Fruit fly (Drosophila melanogaster) whole organism, embryonic: ENCODE results near the gene CG16727.

ENCODE experiments used
- B-H2 ChIP-seq: fragments of 200-800 bp; sonication (Bioruptor generic); optimal IDR thresholded peaks from 2 replicates; lab custom pipeline; 2018; ENCODE audit warnings: missing biosample characterization, mild to moderate bottlenecking, missing genetic modification characterization
- Bgb ChIP-seq: fragments of 200-800 bp; sonication (Bioruptor generic); IDR thresholded peaks from 2 replicates; pipeline ENCODE4 v1.3.6; 2022; ENCODE audit warnings: missing biosample characterization, missing genetic modification characterization; ENCODE audit not compliant: partially characterized antibody
- Blimp-1 ChIP-seq: fragments of 200-800 bp; sonication (Bioruptor generic); optimal IDR thresholded peaks from 3 replicates; lab custom pipeline; 2018; ENCODE audit warnings: missing biosample characterization, missing genetic modification characterization, mild to moderate bottlenecking, moderate library complexity, missing genetic modification reagents
- BtbVII ChIP-seq: fragments of 200-800 bp; sonication (Bioruptor generic); optimal IDR thresholded peaks from 3 replicates; lab custom pipeline; 2017; ENCODE audit warnings: missing biosample characterization, mild to moderate bottlenecking, missing genetic modification characterization
- CG10654 ChIP-seq: fragments of 200-800 bp; sonication (Bioruptor generic); optimal IDR thresholded peaks from 2 replicates; lab custom pipeline; 2016; ENCODE audit warnings: missing biosample characterization, missing genetic modification characterization
- CG12744 ChIP-seq: fragments of 200-800 bp; sonication (Bioruptor generic); optimal IDR thresholded peaks from 2 replicates; lab custom pipeline; 2016; ENCODE audit warnings: missing biosample characterization, missing genetic modification characterization
- CG13624 ChIP-seq: fragments of 200-800 bp; sonication (Bioruptor generic); optimal IDR thresholded peaks from 2 replicates; lab custom pipeline; 2016; ENCODE audit warnings: missing biosample characterization, missing genetic modification characterization
- CG13775 ChIP-seq: fragments of 200-800 bp; sonication (Bioruptor generic); optimal IDR thresholded peaks from 3 replicates; lab custom pipeline; 2017; ENCODE audit warnings: missing biosample characterization, mild to moderate bottlenecking, missing genetic modification characterization
- CG15269 ChIP-seq: fragments of 200-800 bp; sonication (Bioruptor generic); optimal IDR thresholded peaks from 2 replicates; lab custom pipeline; 2018; ENCODE audit warnings: missing biosample characterization, mild to moderate bottlenecking, missing genetic modification characterization, moderate library complexity
- CG17568 ChIP-seq: fragments of 200-800 bp; sonication (Bioruptor generic); optimal IDR thresholded peaks from 2 replicates; lab custom pipeline; 2018; ENCODE audit warnings: missing biosample characterization, mild to moderate bottlenecking, missing genetic modification characterization, moderate library complexity
- CG31365 ChIP-seq: fragments of 200-800 bp; sonication (Bioruptor generic); optimal IDR thresholded peaks from 2 replicates; lab custom pipeline; 2018; ENCODE audit warnings: missing biosample characterization, mild to moderate bottlenecking, missing genetic modification characterization
- CG34224 ChIP-seq: fragments of 200-800 bp; sonication (Bioruptor generic); IDR thresholded peaks from 3 replicates; pipeline ENCODE4 v1.3.6; 2022; ENCODE audit warnings: missing biosample characterization, missing genetic modification characterization; ENCODE audit not compliant: partially characterized antibody
- CG3726 ChIP-seq: fragments of 200-800 bp; sonication (Bioruptor generic); IDR thresholded peaks from 3 replicates; pipeline ENCODE4, ENCODE4 v1.3.6; 2022; ENCODE audit warnings: missing biosample characterization, missing genetic modification characterization
- CG3995 ChIP-seq: fragments of 200-800 bp; sonication (Bioruptor generic); optimal IDR thresholded peaks from 3 replicates; lab custom pipeline; 2016; ENCODE audit warnings: missing biosample characterization, missing genetic modification characterization
- CG4404 ChIP-seq: fragments of 200-800 bp; sonication (Bioruptor generic); IDR thresholded peaks from 2 replicates; pipeline ENCODE4 v1.3.6; 2022; ENCODE audit warnings: missing biosample characterization, missing genetic modification characterization
- CG4707 ChIP-seq: fragments of 200-800 bp; sonication (Bioruptor generic); optimal IDR thresholded peaks from 2 replicates; lab custom pipeline; 2018; ENCODE audit warnings: missing biosample characterization, mild to moderate bottlenecking, missing genetic modification characterization, moderate library complexity
- CG6683 ChIP-seq: fragments of 200-800 bp; sonication (Bioruptor generic); optimal IDR thresholded peaks from 2 replicates; lab custom pipeline; 2017; ENCODE audit warnings: missing biosample characterization, mild to moderate bottlenecking, missing genetic modification characterization, missing genetic modification reagents
- CG6765 ChIP-seq: fragments of 200-800 bp; sonication (Bioruptor generic); optimal IDR thresholded peaks from 3 replicates; lab custom pipeline; 2017; ENCODE audit warnings: missing biosample characterization, mild to moderate bottlenecking, missing genetic modification characterization
- CG7786 ChIP-seq: fragments of 200-800 bp; sonication (Bioruptor generic); optimal IDR thresholded peaks from 2 replicates; lab custom pipeline; 2016; ENCODE audit warnings: missing biosample characterization, missing genetic modification characterization
- Dref ChIP-seq: fragments of 200-800 bp; sonication (Bioruptor generic); IDR thresholded peaks from 2 replicates; pipeline ENCODE4 v1.3.6; 2022; ENCODE audit warnings: missing biosample characterization, missing genetic modification characterization
- Fer3 ChIP-seq: fragments of 200-800 bp; sonication (Bioruptor generic); optimal IDR thresholded peaks from 2 replicates; lab custom pipeline; 2018; ENCODE audit warnings: missing biosample characterization, mild to moderate bottlenecking, missing genetic modification characterization, moderate library complexity
- Lhr ChIP-seq: fragments of 200-800 bp; sonication (Bioruptor generic); optimal IDR thresholded peaks from 3 replicates; lab custom pipeline; 2017; ENCODE audit warnings: mild to moderate bottlenecking, missing biosample characterization, missing genetic modification reagents, missing genetic modification characterization
- MBD-R2 ChIP-seq: fragments of 200-800 bp; sonication (Bioruptor generic); IDR thresholded peaks from 2 replicates; pipeline ENCODE4 v1.3.6; 2022; ENCODE audit warnings: missing biosample characterization, missing genetic modification characterization
- Mad ChIP-seq: fragments of 200-800 bp; sonication (Bioruptor generic); optimal IDR thresholded peaks from 2 replicates; lab custom pipeline; 2016; ENCODE audit warnings: missing biosample characterization, missing genetic modification characterization
- Mes4 ChIP-seq: fragments of 200-800 bp; sonication (Bioruptor generic); optimal IDR thresholded peaks from 2 replicates; lab custom pipeline; 2016; ENCODE audit warnings: missing biosample characterization, missing genetic modification characterization
- NC2α ChIP-seq: fragments of 200-800 bp; sonication (Bioruptor generic); optimal IDR thresholded peaks from 2 replicates; lab custom pipeline; 2016; ENCODE audit warnings: missing biosample characterization, missing genetic modification characterization
- Sin3A ChIP-seq: fragments of >200 bp; optimal IDR thresholded peaks from 2 replicates; lab custom pipeline; 2018
- Stat92E ChIP-seq, 3 experiments: fragments of >200 bp in 2 of 3; fragments of 200-800 bp in 1 of 3; sonication (Bioruptor generic) in 1 of 3; optimal IDR thresholded peaks; 2 replicates each; lab custom pipeline; 2017 to 2019; ENCODE audit warnings: missing biosample characterization in 3 of 3, missing genetic modification characterization in 3 of 3, mild to moderate bottlenecking in 1 of 3, moderate library complexity in 1 of 3
- TFAM ChIP-seq: fragments of 200-800 bp; sonication (Bioruptor generic); optimal IDR thresholded peaks from 2 replicates; lab custom pipeline; 2017; ENCODE audit warnings: missing biosample characterization, missing genetic modification characterization, inconsistent platforms
- Taf1 ChIP-seq: fragments of 200-800 bp; sonication (Bioruptor generic); IDR thresholded peaks from 2 replicates; pipeline ENCODE4 v1.3.6; 2022; ENCODE audit warnings: missing biosample characterization, missing genetic modification characterization
- Trl ChIP-seq, 3 experiments: fragments of >200 bp in 2 of 3; fragments of 200-800 bp in 1 of 3; sonication (Bioruptor generic) in 1 of 3; optimal IDR thresholded peaks; 2 replicates in 1 of 3; 3 replicates in 2 of 3; lab custom pipeline; 2016 to 2017; ENCODE audit warnings: missing biosample characterization in 1 of 3, missing genetic modification characterization in 1 of 3
- aop ChIP-seq: fragments of 200-800 bp; sonication (Bioruptor generic); IDR thresholded peaks from 2 replicates; pipeline ENCODE4 v1.3.6; 2022; ENCODE audit warnings: missing biosample characterization, missing genetic modification characterization
- ci ChIP-seq: fragments of 200-800 bp; sonication (Bioruptor generic); IDR thresholded peaks from 3 replicates; pipeline ENCODE4 v1.3.6; 2022; ENCODE audit warnings: missing biosample characterization, missing genetic modification characterization
- dan ChIP-seq: fragments of 200-800 bp; sonication (Bioruptor generic); IDR thresholded peaks from 2 replicates; pipeline ENCODE4 v1.3.6; 2022; ENCODE audit warnings: missing biosample characterization, missing genetic modification characterization
- disco-r ChIP-seq: fragments of 200-800 bp; sonication (Bioruptor generic); optimal IDR thresholded peaks from 2 replicates; lab custom pipeline; 2016; ENCODE audit warnings: missing biosample characterization, missing genetic modification characterization
- dm ChIP-seq: fragments of 200-800 bp; sonication (Bioruptor generic); optimal IDR thresholded peaks from 3 replicates; lab custom pipeline; 2016; ENCODE audit warnings: missing biosample characterization, missing genetic modification characterization
- ems ChIP-seq: fragments of 200-800 bp; sonication (Bioruptor generic); optimal IDR thresholded peaks from 3 replicates; lab custom pipeline; 2016; ENCODE audit warnings: missing biosample characterization, missing genetic modification characterization
- gcm ChIP-seq: fragments of 200-800 bp; sonication (Bioruptor generic); optimal IDR thresholded peaks from 2 replicates; lab custom pipeline; 2019; ENCODE audit warnings: missing biosample characterization, mild to moderate bottlenecking, missing genetic modification characterization, moderate library complexity
- gsb ChIP-seq: fragments of 200-800 bp; sonication (Bioruptor generic); IDR thresholded peaks from 2 replicates; pipeline ENCODE4 v1.3.6; 2022; ENCODE audit warnings: missing biosample characterization, missing genetic modification characterization
- klu ChIP-seq: fragments of 200-800 bp; sonication (Bioruptor generic); IDR thresholded peaks from 2 replicates; pipeline ENCODE4 v1.3.6; 2022; ENCODE audit warnings: missing biosample characterization, missing genetic modification characterization
- lab ChIP-seq: fragments of 200-800 bp; sonication (Bioruptor generic); optimal IDR thresholded peaks from 3 replicates; lab custom pipeline; 2017; ENCODE audit warnings: missing biosample characterization, missing genetic modification characterization, mild to moderate bottlenecking, moderate library complexity, missing genetic modification reagents
- lilli ChIP-seq: fragments of 200-800 bp; sonication (Bioruptor generic); optimal IDR thresholded peaks from 3 replicates; lab custom pipeline; 2016; ENCODE audit warnings: missing biosample characterization, missing genetic modification characterization
- lola ChIP-seq, 3 experiments: fragments of >200 bp in 2 of 3; fragments of 200-800 bp in 1 of 3; sonication (Bioruptor generic) in 1 of 3; optimal IDR thresholded peaks; 2 replicates each; lab custom pipeline; 2017 to 2019; ENCODE audit warnings: missing biosample characterization in 3 of 3, missing genetic modification characterization in 3 of 3, mild to moderate bottlenecking in 1 of 3, moderate library complexity in 1 of 3
- nau ChIP-seq: fragments of 200-800 bp; sonication (Bioruptor generic); optimal IDR thresholded peaks from 3 replicates; lab custom pipeline; 2017; ENCODE audit warnings: missing biosample characterization, mild to moderate bottlenecking, missing genetic modification characterization, missing genetic modification reagents
- odd ChIP-seq: fragments of 200-800 bp; sonication (Bioruptor generic); optimal IDR thresholded peaks from 2 replicates; lab custom pipeline; 2017; ENCODE audit warnings: missing biosample characterization, mild to moderate bottlenecking, missing genetic modification characterization
- pb ChIP-seq: fragments of 200-800 bp; sonication (Bioruptor generic); optimal IDR thresholded peaks from 3 replicates; lab custom pipeline; 2016; ENCODE audit warnings: missing biosample characterization, missing genetic modification characterization
- ranshi ChIP-seq: fragments of 200-800 bp; sonication (Bioruptor generic); IDR thresholded peaks from 2 replicates; pipeline ENCODE4 v1.3.6; 2022; ENCODE audit warnings: missing biosample characterization, missing genetic modification characterization
- slou ChIP-seq: fragments of 200-800 bp; sonication (Bioruptor generic); optimal IDR thresholded peaks from 3 replicates; lab custom pipeline; 2016; ENCODE audit warnings: missing biosample characterization, missing genetic modification characterization
- sob ChIP-seq: fragments of 200-800 bp; sonication (Bioruptor generic); IDR thresholded peaks from 2 replicates; pipeline ENCODE4 v1.3.6; 2022; ENCODE audit warnings: missing biosample characterization, missing genetic modification characterization
- toy ChIP-seq: fragments of 200-800 bp; sonication (Bioruptor generic); IDR thresholded peaks from 2 replicates; pipeline ENCODE4 v1.3.6; 2022; ENCODE audit warnings: missing biosample characterization, missing genetic modification characterization
- unc-4 ChIP-seq: fragments of 200-800 bp; sonication (Bioruptor generic); IDR thresholded peaks from 2 replicates; pipeline ENCODE4 v1.3.6; 2022; ENCODE audit warnings: missing biosample characterization, missing genetic modification characterization; ENCODE audit not compliant: partially characterized antibody

The CG16727 gene

dm6 chr3R:19612908-19613431, at the start of gene CG16727 (continued):
- TF ChIP-seq Fer3 (tag; lab: Kevin White, UChicago) (no peak), NC2α (GFP tag; lab: Kevin White, UChicago) (no peak), CG10654 (GFP tag; lab: Kevin White, UChicago) (no peak), gcm (GFP tag; lab: Kevin White, UChicago) (no peak), MBD-R2 (no peak), ranshi (GFP tag; lab: Robert Waterston, UW) (no peak), slou (GFP tag; lab: Kevin White, UChicago) (no peak), CG3726 (0 out of 3 replicates have a peak, but pooled peaks have one; percentile 20), nau (no peak), lilli (GFP tag; lab: Kevin White, UChicago) (no peak), Mad (no peak), Lhr (GFP tag; lab: Kevin White, UChicago) (no peak), BtbVII (GFP tag; lab: Kevin White, UChicago) (peak; percentile 30), CG6765 (no peak), CG15269 (tag; lab: Kevin White, UChicago) (no peak), klu (GFP tag; lab: Robert Waterston, UW) (no peak), Stat92E (GFP tag; optimal IDR thresholded peaks at IDR 0.05; lab: Kevin White, UChicago) (no peak), CG4404 (no peak), lab (GFP tag; lab: Kevin White, UChicago) (peak; percentile 68), toy (GFP tag; lab: Robert Waterston, UW) (no peak), Mes4 (no peak), CG3995 (GFP tag; lab: Kevin White, UChicago) (no peak), TFAM (no peak), Dref (GFP tag; lab: Robert Waterston, UW) (no peak), gsb (no peak), ems (GFP tag; lab: Kevin White, UChicago) (no peak), Blimp-1 (GFP tag; lab: Kevin White, UChicago) (peak; percentile 21), CG17568 (GFP tag; lab: Kevin White, UChicago) (peak; percentile 31), CG13775 (GFP tag; lab: Kevin White, UChicago) (no peak), Sin3A (lab: Kevin White, UChicago) (no peak), odd (GFP tag; lab: Kevin White, UChicago) (peak; percentile 35), CG7786 (GFP tag; lab: Kevin White, UChicago) (no peak), B-H2 (GFP tag; lab: Kevin White, UChicago) (no peak), Bgb (no peak), ci (GFP tag; lab: Robert Waterston, UW) (no peak), CG31365 (tag; lab: Kevin White, UChicago) (peak; percentile 15), CG6683 (GFP tag; lab: Kevin White, UChicago) (no peak), pb (GFP tag; lab: Kevin White, UChicago) (no peak), disco-r (GFP tag; lab: Kevin White, UChicago) (no peak), sob (GFP tag; lab: Robert Waterston, UW) (no peak; the same call in 1 of the 2 replicates), lola (GFP tag; optimal IDR thresholded peaks at IDR 0.05; lab: Kevin White, UChicago) (no peak), unc-4 (GFP tag; lab: Robert Waterston, UW) (no peak), CG4707 (no peak), CG34224 (GFP tag; lab: Robert Waterston, UW) (no peak), Trl (optimal IDR thresholded peaks at IDR 0.05; lab: Kevin White, UChicago) (no peak), Trl (GFP tag; optimal IDR thresholded peaks at IDR 0.05; lab: Kevin White, UChicago) (no peak), aop (GFP tag; lab: Robert Waterston, UW) (no peak), Taf1 (GFP tag; lab: Robert Waterston, UW) (no peak), dan (GFP tag; lab: Robert Waterston, UW) (no peak), CG13624 (GFP tag; lab: Kevin White, UChicago) (no peak), dm (GFP tag; lab: Kevin White, UChicago) (no peak), CG12744 (GFP tag; lab: Kevin White, UChicago) (no peak)
